Worm (Caenorhabditis elegans): ENCODE results near the gene algn-6.

The algn-6 gene

ce11 chrII:8062334-8062791, 22.8 kb downstream of the algn-6 start, which contains the start of gene ufd-2 (continued):
- TF ChIP-seq D2030.7 (GFP tag; IDR thresholded peaks at IDR 0.05) (peak; percentile 77), athp-1 (tag; optimal IDR thresholded peaks at IDR 0.05) (no peak), B0336.3 (GFP tag; IDR thresholded peaks at IDR 0.05) (no peak; the same call in 1 of the 2 replicates), dox-1 (GFP tag; IDR thresholded peaks at IDR 0.05) (no peak), F23B12.7 (tag; optimal IDR thresholded peaks at IDR 0.05; ENCODE audit: insufficient read depth) (peak; percentile 87), tbx-9 (tag; optimal IDR thresholded peaks at IDR 0.05; ENCODE audit: borderline replicate concordance) (no peak), lsy-27 (tag; optimal IDR thresholded peaks at IDR 0.05; ENCODE audit: borderline replicate concordance, insufficient read depth) (no peak), die-1 (tag; optimal IDR thresholded peaks at IDR 0.05) (no peak), ceh-100 (GFP tag; IDR thresholded peaks at IDR 0.05) (peak; percentile 93), ceh-79 (tag; optimal IDR thresholded peaks at IDR 0.05) (no peak), snpc-4 (GFP tag; optimal IDR thresholded peaks at IDR 0.05) (no peak), snpc-4 (tag; optimal IDR thresholded peaks at IDR 0.05) (peak in 2 of 4 experiments; percentile 22 to 25), F10E7.11 (tag; optimal IDR thresholded peaks at IDR 0.05) (no peak), B0019.2 (GFP tag; conservative IDR thresholded peaks at IDR 0.05) (no peak), atf-7 (tag; optimal IDR thresholded peaks at IDR 0.05) (no peak), egl-18 (GFP tag; IDR thresholded peaks at IDR 0.05) (no peak), egrh-3 (GFP tag; IDR thresholded peaks at IDR 0.05) (peak; percentile 64), lin-35 (GFP tag; optimal IDR thresholded peaks at IDR 0.05) (peak in 1 of 3 experiments; percentile 31), Y95B8A.8 (GFP tag; IDR thresholded peaks at IDR 0.05) (no peak), B0261.1 (tag; optimal IDR thresholded peaks at IDR 0.05) (no peak), rec-8 (tag; optimal IDR thresholded peaks at IDR 0.05) (no peak), ets-4 (GFP tag; optimal IDR thresholded peaks at IDR 0.05) (no peak), ama-1 (optimal IDR thresholded peaks at IDR 0.05) (no peak), ama-1 (GFP tag; optimal IDR thresholded peaks at IDR 0.05) (no peak), sptf-2 (GFP tag; optimal IDR thresholded peaks at IDR 0.05) (no peak), somi-1 (GFP tag; optimal IDR thresholded peaks at IDR 0.05) (no peak), fkh-3 (tag; optimal IDR thresholded peaks at IDR 0.05) (no peak), mxl-1 (tag; optimal IDR thresholded peaks at IDR 0.05) (no peak), unc-62 (GFP tag; optimal IDR thresholded peaks at IDR 0.05) (no peak), attf-3 (GFP tag; conservative IDR thresholded peaks at IDR 0.05) (peak; percentile 59; the same call in 1 of the 2 replicates), ztf-26 (tag; optimal IDR thresholded peaks at IDR 0.05) (no peak), bed-2 (GFP tag; IDR thresholded peaks at IDR 0.05) (peak; percentile 73), let-526 (GFP tag; IDR thresholded peaks at IDR 0.05) (no peak), cebp-1 (GFP tag; IDR thresholded peaks at IDR 0.05) (no peak), cebp-1 (tag; optimal IDR thresholded peaks at IDR 0.05) (no peak), madf-6 (GFP tag; IDR thresholded peaks at IDR 0.05) (no peak), zim-3 (tag; optimal IDR thresholded peaks at IDR 0.05) (no peak), lir-1 (GFP tag; conservative IDR thresholded peaks at IDR 0.05) (no peak), hlh-12 (tag; optimal IDR thresholded peaks at IDR 0.05) (no peak), dpff-1 (tag; optimal IDR thresholded peaks at IDR 0.05) (no peak), lag-1 (GFP tag; IDR thresholded peaks at IDR 0.05) (no peak), rcor-1 (GFP tag; IDR thresholded peaks at IDR 0.05) (0 out of 2 replicates have a peak, but pooled peaks have one; percentile 64), sea-2 (GFP tag; IDR thresholded peaks at IDR 0.05) (no peak), bed-1 (GFP tag; IDR thresholded peaks at IDR 0.05) (no peak), lin-40 (tag; optimal IDR thresholded peaks at IDR 0.05) (peak; percentile 44), cebp-2 (GFP tag; IDR thresholded peaks at IDR 0.05) (no peak), efl-1 (GFP tag; optimal IDR thresholded peaks at IDR 0.05) (peak; percentile 84), nhr-120 (GFP tag; IDR thresholded peaks at IDR 0.05) (no peak), F37B4.10 (GFP tag; IDR thresholded peaks at IDR 0.05) (no peak), nfya-2 (GFP tag; IDR thresholded peaks at IDR 0.05) (no peak)

Measured in whole organism, young adult.